Fruit fly (Drosophila melanogaster) whole organism, embryonic: ENCODE results near the gene EloB.

Source experiments
- Abd-B ChIP-seq: fragments of 200-800 bp; sonication (Bioruptor generic); optimal IDR thresholded peaks from 2 replicates; lab custom pipeline; 2018; ENCODE audit warnings: missing biosample characterization, mild to moderate bottlenecking, missing genetic modification characterization, moderate library complexity
- Bdp1 ChIP-seq: fragments of 200-800 bp; sonication (Bioruptor generic); optimal IDR thresholded peaks from 3 replicates; lab custom pipeline; 2016; ENCODE audit warnings: missing biosample characterization, missing genetic modification characterization
- Bgb ChIP-seq: fragments of 200-800 bp; sonication (Bioruptor generic); IDR thresholded peaks from 2 replicates; pipeline ENCODE4 v1.3.6; 2022; ENCODE audit warnings: missing biosample characterization, missing genetic modification characterization; ENCODE audit not compliant: partially characterized antibody
- CG10274 ChIP-seq: fragments of 200-800 bp; sonication (Bioruptor generic); optimal IDR thresholded peaks from 3 replicates; lab custom pipeline; 2017; ENCODE audit warnings: missing biosample characterization, mild to moderate bottlenecking, missing genetic modification characterization
- CG10462 ChIP-seq: fragments of 200-800 bp; sonication (Bioruptor generic); optimal IDR thresholded peaks from 2 replicates; lab custom pipeline; 2016; ENCODE audit warnings: missing biosample characterization, missing genetic modification characterization
- CG12155 ChIP-seq: fragments of 200-800 bp; sonication (Bioruptor generic); optimal IDR thresholded peaks from 3 replicates; lab custom pipeline; 2016; ENCODE audit warnings: missing biosample characterization, missing genetic modification characterization
- CG13123 ChIP-seq: fragments of 200-800 bp; sonication (Bioruptor generic); optimal IDR thresholded peaks from 2 replicates; lab custom pipeline; 2016; ENCODE audit warnings: missing biosample characterization, missing genetic modification characterization
- CG17186 ChIP-seq: fragments of 200-800 bp; sonication (Bioruptor generic); optimal IDR thresholded peaks from 3 replicates; lab custom pipeline; 2017; ENCODE audit warnings: missing biosample characterization, missing genetic modification reagents, missing genetic modification characterization
- CG17802 ChIP-seq: fragments of 200-800 bp; sonication (Bioruptor generic); optimal IDR thresholded peaks from 2 replicates; lab custom pipeline; 2018; ENCODE audit warnings: missing biosample characterization, mild to moderate bottlenecking, missing genetic modification characterization, moderate library complexity
- CG34422 ChIP-seq: fragments of 200-800 bp; sonication (Bioruptor generic); IDR thresholded peaks from 3 replicates; pipeline ENCODE4 v1.3.6; 2022; ENCODE audit warnings: missing biosample characterization, missing genetic modification characterization
- CG7928 ChIP-seq: fragments of 200-800 bp; sonication (Bioruptor generic); optimal IDR thresholded peaks from 2 replicates; lab custom pipeline; 2017; ENCODE audit warnings: missing biosample characterization, mild to moderate bottlenecking, missing genetic modification characterization
- CG7987 ChIP-seq: fragments of 200-800 bp; sonication (Bioruptor generic); optimal IDR thresholded peaks from 2 replicates; lab custom pipeline; 2018; ENCODE audit warnings: missing biosample characterization, mild to moderate bottlenecking, missing genetic modification characterization, moderate library complexity
- CG8281 ChIP-seq: fragments of 200-800 bp; sonication (Bioruptor generic); optimal IDR thresholded peaks from 2 replicates; lab custom pipeline; 2018; ENCODE audit warnings: missing biosample characterization, mild to moderate bottlenecking, missing genetic modification characterization, moderate library complexity
- CG9876 ChIP-seq: fragments of 200-800 bp; sonication (Bioruptor generic); optimal IDR thresholded peaks from 2 replicates; lab custom pipeline; 2016; ENCODE audit warnings: missing biosample characterization, missing genetic modification characterization
- CrebB ChIP-seq: fragments of 200-800 bp; sonication (Bioruptor generic); optimal IDR thresholded peaks from 3 replicates; lab custom pipeline; 2018; ENCODE audit warnings: missing biosample characterization, mild to moderate bottlenecking, missing genetic modification characterization
- Ets97D ChIP-seq: fragments of 200-800 bp; sonication (Bioruptor generic); optimal IDR thresholded peaks from 3 replicates; lab custom pipeline; 2016; ENCODE audit warnings: missing biosample characterization, missing genetic modification characterization
- HLH4C ChIP-seq: fragments of 200-800 bp; sonication (Bioruptor generic); IDR thresholded peaks from 3 replicates; pipeline ENCODE4 v1.3.6; 2022; ENCODE audit warnings: missing biosample characterization, missing genetic modification characterization; ENCODE audit not compliant: partially characterized antibody
- HmgD ChIP-seq: fragments of 200-800 bp; sonication (Bioruptor generic); optimal IDR thresholded peaks from 3 replicates; lab custom pipeline; 2016; ENCODE audit warnings: missing biosample characterization, missing genetic modification characterization
- HmgZ ChIP-seq: fragments of 200-800 bp; sonication (Bioruptor generic); optimal IDR thresholded peaks from 2 replicates; lab custom pipeline; 2018; ENCODE audit warnings: missing biosample characterization, mild to moderate bottlenecking, missing genetic modification characterization
- Mad ChIP-seq: fragments of 200-800 bp; sonication (Bioruptor generic); optimal IDR thresholded peaks from 2 replicates; lab custom pipeline; 2016; ENCODE audit warnings: missing biosample characterization, missing genetic modification characterization
- Med ChIP-seq: fragments of 200-800 bp; sonication (Bioruptor generic); peaks from one replicate; lab custom pipeline; 2016; ENCODE audit warnings: missing biosample characterization, missing genetic modification characterization, mild to moderate bottlenecking, inconsistent platforms, moderate library complexity
- Neu2 ChIP-seq: fragments of 200-800 bp; sonication (Bioruptor generic); optimal IDR thresholded peaks from 3 replicates; lab custom pipeline; 2016; ENCODE audit warnings: missing biosample characterization, missing genetic modification characterization, borderline replicate concordance
- Nf-YC ChIP-seq: fragments of 200-800 bp; optimal IDR thresholded peaks from 3 replicates; lab custom pipeline; 2019; ENCODE audit warnings: missing biosample characterization, mild to moderate bottlenecking, missing genetic modification characterization, moderate library complexity
- Opbp ChIP-seq: fragments of 200-800 bp; sonication (Bioruptor generic); IDR thresholded peaks from 3 replicates; pipeline ENCODE4 v1.3.6; 2022; ENCODE audit warnings: missing biosample characterization, missing genetic modification characterization; ENCODE audit not compliant: partially characterized antibody
- Vsx1 ChIP-seq: fragments of 200-800 bp; sonication (Bioruptor generic); optimal IDR thresholded peaks from 2 replicates; lab custom pipeline; 2017; ENCODE audit warnings: missing biosample characterization, mild to moderate bottlenecking, missing genetic modification characterization, missing genetic modification reagents
- abd-A ChIP-seq: fragments of 200-800 bp; sonication (Bioruptor generic); optimal IDR thresholded peaks from 3 replicates; lab custom pipeline; 2019; ENCODE audit warnings: missing biosample characterization, mild to moderate bottlenecking, missing genetic modification characterization, moderate library complexity
- al ChIP-seq: fragments of 200-800 bp; sonication (Bioruptor generic); IDR thresholded peaks from 2 replicates; pipeline ENCODE4 v1.3.6; 2022; ENCODE audit warnings: missing biosample characterization, missing genetic modification characterization
- ara ChIP-seq: fragments of 200-800 bp; sonication (Bioruptor generic); IDR thresholded peaks from 2 replicates; pipeline ENCODE4 v1.3.6; 2022; ENCODE audit warnings: missing biosample characterization, missing genetic modification characterization
- ato ChIP-seq: fragments of 200-800 bp; sonication (Bioruptor generic); IDR thresholded peaks from 2 replicates; pipeline ENCODE4 v1.3.6; 2022; ENCODE audit warnings: missing biosample characterization, missing genetic modification characterization; ENCODE audit not compliant: partially characterized antibody
- caup ChIP-seq: fragments of 200-800 bp; sonication (Bioruptor generic); optimal IDR thresholded peaks from 3 replicates; lab custom pipeline; 2017; ENCODE audit warnings: missing biosample characterization, mild to moderate bottlenecking, missing genetic modification characterization, moderate library complexity; ENCODE audit not compliant: severe bottlenecking
- corto ChIP-seq: fragments of 200-800 bp; sonication (Bioruptor generic); optimal IDR thresholded peaks from 2 replicates; lab custom pipeline; 2016; ENCODE audit warnings: missing biosample characterization, mild to moderate bottlenecking, missing genetic modification characterization, moderate library complexity
- dysf ChIP-seq: fragments of 200-800 bp; sonication (Bioruptor generic); IDR thresholded peaks from 3 replicates; pipeline ENCODE4 v1.3.6; 2022; ENCODE audit warnings: missing biosample characterization, missing genetic modification characterization
- en ChIP-seq: fragments of 200-800 bp; sonication (Bioruptor generic); optimal IDR thresholded peaks from 2 replicates; lab custom pipeline; 2016; ENCODE audit warnings: missing biosample characterization, missing genetic modification characterization
- fd102C ChIP-seq: fragments of 200-800 bp; sonication (Bioruptor generic); optimal IDR thresholded peaks from 2 replicates; lab custom pipeline; 2018; ENCODE audit warnings: missing biosample characterization, mild to moderate bottlenecking, missing genetic modification characterization, moderate library complexity
- fd96Cb ChIP-seq: fragments of 200-800 bp; sonication (Bioruptor generic); optimal IDR thresholded peaks from 2 replicates; lab custom pipeline; 2018; ENCODE audit warnings: missing biosample characterization, mild to moderate bottlenecking, missing genetic modification characterization, moderate library complexity
- gro ChIP-seq: fragments of 200-800 bp; sonication (Bioruptor generic); optimal IDR thresholded peaks from 2 replicates; lab custom pipeline; 2016; ENCODE audit warnings: missing biosample characterization, missing genetic modification characterization
- gt ChIP-seq: fragments of 200-800 bp; sonication (Bioruptor generic); IDR thresholded peaks from 2 replicates; pipeline ENCODE4 v1.3.6; 2022; ENCODE audit warnings: missing biosample characterization, missing genetic modification characterization
- nmo ChIP-seq: fragments of 200-800 bp; sonication (Bioruptor generic); optimal IDR thresholded peaks from 2 replicates; lab custom pipeline; 2018; ENCODE audit warnings: missing biosample characterization, mild to moderate bottlenecking, missing genetic modification characterization, moderate library complexity
- nom ChIP-seq: fragments of 200-800 bp; sonication (Bioruptor generic); optimal IDR thresholded peaks from 2 replicates; lab custom pipeline; 2017; ENCODE audit warnings: missing biosample characterization, missing genetic modification characterization, mild to moderate bottlenecking, moderate library complexity, missing genetic modification reagents
- pzg ChIP-seq: fragments of 200-800 bp; sonication (Bioruptor generic); optimal IDR thresholded peaks from 3 replicates; lab custom pipeline; 2018; ENCODE audit warnings: missing biosample characterization, mild to moderate bottlenecking, missing genetic modification characterization, moderate library complexity
- ro ChIP-seq: fragments of 200-800 bp; sonication (Bioruptor generic); IDR thresholded peaks from 2 replicates; pipeline ENCODE4 v1.3.6; 2022; ENCODE audit warnings: missing biosample characterization, missing genetic modification characterization
- sd ChIP-seq: fragments of 200-800 bp; sonication (Bioruptor generic); optimal IDR thresholded peaks from 3 replicates; lab custom pipeline; 2018; ENCODE audit warnings: missing biosample characterization, mild to moderate bottlenecking, missing genetic modification characterization, moderate library complexity
- seq ChIP-seq: fragments of 200-800 bp; sonication (Bioruptor generic); IDR thresholded peaks from 2 replicates; pipeline ENCODE4 v1.3.6; 2022; ENCODE audit warnings: missing biosample characterization, missing genetic modification characterization
- shn ChIP-seq: fragments of 200-800 bp; sonication (Bioruptor generic); optimal IDR thresholded peaks from 3 replicates; lab custom pipeline; 2016; ENCODE audit warnings: missing biosample characterization, missing genetic modification characterization
- slou ChIP-seq: fragments of 200-800 bp; sonication (Bioruptor generic); optimal IDR thresholded peaks from 3 replicates; lab custom pipeline; 2016; ENCODE audit warnings: missing biosample characterization, missing genetic modification characterization
- tap ChIP-seq: fragments of 200-800 bp; optimal IDR thresholded peaks from 3 replicates; lab custom pipeline; 2019; ENCODE audit warnings: missing biosample characterization, mild to moderate bottlenecking, missing genetic modification characterization, moderate library complexity
- trh ChIP-seq: fragments of 200-800 bp; sonication (Bioruptor generic); optimal IDR thresholded peaks from 2 replicates; lab custom pipeline; 2016; ENCODE audit warnings: missing biosample characterization, missing genetic modification characterization
- tx ChIP-seq: fragments of 200-800 bp; sonication (Bioruptor generic); optimal IDR thresholded peaks from 2 replicates; lab custom pipeline; 2016; ENCODE audit warnings: missing biosample characterization, missing genetic modification characterization
- wek ChIP-seq: fragments of 200-800 bp; sonication (Bioruptor generic); optimal IDR thresholded peaks from 3 replicates; lab custom pipeline; 2018; ENCODE audit warnings: missing biosample characterization, mild to moderate bottlenecking, missing genetic modification characterization, moderate library complexity

The EloB gene

dm6 chr3R:20556281-20557113 lies 23.2 kb downstream of the EloB start (continued):
- peak; percentile 4 for TF ChIP-seq CG7928 (GFP tag; lab: Kevin White, UChicago)
- TF ChIP-seq CG12155 = peak; percentile 54
- no peak for TF ChIP-seq CG7987
- TF ChIP-seq gro = no peak
- TF ChIP-seq trh = no peak
- no peak for TF ChIP-seq fd102C (GFP tag; lab: Kevin White, UChicago)
- TF ChIP-seq tap (tag; lab: Kevin White, UChicago) = peak; percentile 65
- no peak for TF ChIP-seq CG9876
- TF ChIP-seq shn (GFP tag; lab: Kevin White, UChicago) = no peak
- no peak for TF ChIP-seq HmgD (GFP tag; lab: Kevin White, UChicago)
- peak; percentile 88 for TF ChIP-seq Med (GFP tag; lab: Kevin White, UChicago)
- no peak for TF ChIP-seq Bgb
- TF ChIP-seq sd (tag; lab: Kevin White, UChicago) = no peak
- TF ChIP-seq Abd-B (GFP tag; lab: Kevin White, UChicago) = peak; percentile 52
- TF ChIP-seq HLH4C (GFP tag; lab: Robert Waterston, UW) = no peak
- TF ChIP-seq Bdp1 = peak; percentile 29
- TF ChIP-seq Opbp = no peak
- TF ChIP-seq nom = peak; percentile 98
- peak; percentile 21 for TF ChIP-seq CG10462 (GFP tag; lab: Kevin White, UChicago)
- TF ChIP-seq en (GFP tag; lab: Kevin White, UChicago) = no peak
- TF ChIP-seq nmo (GFP tag; lab: Kevin White, UChicago) = peak; percentile 64
- TF ChIP-seq al (GFP tag; lab: Robert Waterston, UW) = peak; percentile 89
- TF ChIP-seq fd96Cb = peak; percentile 11
- no peak for TF ChIP-seq Vsx1 (GFP tag; lab: Kevin White, UChicago)
- TF ChIP-seq ato = no peak
- TF ChIP-seq CrebB (tag; lab: Kevin White, UChicago) = no peak
- no peak for TF ChIP-seq CG8281 (tag; lab: Kevin White, UChicago)
- peak; percentile 70 for TF ChIP-seq ara
- TF ChIP-seq seq = peak; percentile 65
- TF ChIP-seq tx (GFP tag; lab: Kevin White, UChicago) = no peak
- no peak for TF ChIP-seq caup
- no peak for TF ChIP-seq CG17186 (GFP tag; lab: Kevin White, UChicago)
- no peak for TF ChIP-seq abd-A
- TF ChIP-seq pzg (GFP tag; lab: Kevin White, UChicago) = no peak
- TF ChIP-seq ro (GFP tag; lab: Robert Waterston, UW) = peak; percentile 39; the same call in 1 of the 2 replicates
- TF ChIP-seq CG13123 (GFP tag; lab: Kevin White, UChicago) = no peak
- no peak for TF ChIP-seq slou
- no peak for TF ChIP-seq Neu2
- 0 out of 2 replicates have a peak, but pooled peaks have one; percentile 20 for TF ChIP-seq gt (GFP tag; lab: Robert Waterston, UW)
- TF ChIP-seq Nf-YC (tag; lab: Kevin White, UChicago) = no peak
- peak; percentile 78 for TF ChIP-seq CG34422
- TF ChIP-seq HmgZ (tag; lab: Kevin White, UChicago) = no peak
- no peak for TF ChIP-seq CG10274 (GFP tag; lab: Kevin White, UChicago)
- peak; percentile 86 for TF ChIP-seq dysf (GFP tag; lab: Robert Waterston, UW)
- no peak for TF ChIP-seq Ets97D (GFP tag; lab: Kevin White, UChicago)
- TF ChIP-seq CG17802 (tag; lab: Kevin White, UChicago) = no peak
- TF ChIP-seq corto = no peak
- TF ChIP-seq Mad (GFP tag; lab: Kevin White, UChicago) = peak; percentile 3
- no peak for TF ChIP-seq wek
